Worm (Caenorhabditis elegans) whole organism, young adult: ENCODE data around the gene spig-5.
A peak's percentile ranks its signal among the peaks of the same experiment; 100 is the strongest.

Experiments used
- B0035.1 ChIP-seq: sonication (generic microtip); optimal IDR thresholded peaks from 2 replicates; lab custom pipeline; 2016; ENCODE audit warnings: missing genetic modification characterization, mild to moderate bottlenecking, missing compliant biosample characterization, missing genotype, missing genetic modification reagents
- B0336.3 ChIP-seq: fragments of 200-800 bp; sonication (Bioruptor generic); IDR thresholded peaks from 2 replicates; pipeline ENCODE4 v1.3.6; 2022; ENCODE audit warnings: missing genetic modification characterization, missing compliant biosample characterization
- C17E4.6 ChIP-seq: fragments of 200-800 bp; sonication (Bioruptor generic); IDR thresholded peaks from 2 replicates; pipeline ENCODE4 v1.3.6; 2022; ENCODE audit warnings: missing genetic modification reagents, missing genetic modification characterization, missing compliant biosample characterization
- F39B2.1 ChIP-seq: fragments of 200-800 bp; sonication (Bioruptor generic); IDR thresholded peaks from 2 replicates; pipeline ENCODE4 v1.3.6; 2022; ENCODE audit warnings: missing genetic modification reagents, missing genetic modification characterization, missing compliant biosample characterization
- F49E8.2 ChIP-seq: sonication (generic microtip); optimal IDR thresholded peaks from 3 replicates; lab custom pipeline; 2017; ENCODE audit warnings: missing genetic modification characterization, mild to moderate bottlenecking, missing compliant biosample characterization, antibody characterized with exemption, moderate library complexity; ENCODE audit not compliant: insufficient read depth
- F57A8.1 ChIP-seq: fragments of 200-800 bp; sonication (Bioruptor generic); optimal IDR thresholded peaks from 2 replicates; lab custom pipeline; 2018; ENCODE audit warnings: mild to moderate bottlenecking, missing genetic modification characterization, moderate library complexity, missing compliant biosample characterization
- F57C9.4 ChIP-seq: sonication (generic microtip); optimal IDR thresholded peaks from 2 replicates; lab custom pipeline; 2017; ENCODE audit warnings: mild to moderate bottlenecking, missing genetic modification characterization, missing compliant biosample characterization
- K12H6.12 ChIP-seq: fragments of 200-800 bp; sonication (Bioruptor generic); optimal IDR thresholded peaks from 2 replicates; lab custom pipeline; 2018; ENCODE audit warnings: mild to moderate bottlenecking, missing genetic modification characterization, missing compliant biosample characterization
- Y56A3A.18 ChIP-seq: fragments of 200-800 bp; sonication (Bioruptor generic); IDR thresholded peaks from 2 replicates; pipeline ENCODE4 v1.3.6; 2022; ENCODE audit warnings: missing genetic modification reagents, missing genetic modification characterization, missing compliant biosample characterization
- Y67H2A.10 ChIP-seq: fragments of 200-800 bp; sonication (Bioruptor generic); conservative IDR thresholded peaks from 2 replicates; pipeline ENCODE4 v1.3.6; 2022; ENCODE audit warnings: missing genetic modification reagents, missing genetic modification characterization, missing compliant biosample characterization
- akir-1 ChIP-seq: fragments of 200-800 bp; sonication (Bioruptor generic); optimal IDR thresholded peaks from 2 replicates; lab custom pipeline; 2018; ENCODE audit warnings: mild to moderate bottlenecking, missing genetic modification characterization, moderate library complexity, missing compliant biosample characterization
- aptf-2 ChIP-seq: fragments of 200-800 bp; sonication (Bioruptor generic); conservative IDR thresholded peaks from 2 replicates; pipeline ENCODE4 v1.3.6; 2022; ENCODE audit warnings: missing genetic modification reagents, missing genetic modification characterization, missing compliant biosample characterization
- aptf-3 ChIP-seq: fragments of 200-800 bp; sonication (Bioruptor generic); IDR thresholded peaks from 2 replicates; pipeline ENCODE4 v1.3.6; 2022; ENCODE audit warnings: missing genetic modification characterization, missing compliant biosample characterization
- attf-5 ChIP-seq: fragments of 200-800 bp; sonication (Bioruptor generic); optimal IDR thresholded peaks from 2 replicates; lab custom pipeline; 2018; ENCODE audit warnings: mild to moderate bottlenecking, missing genetic modification characterization, missing compliant biosample characterization
- attf-6 ChIP-seq: fragments of 200-800 bp; sonication (Bioruptor generic); IDR thresholded peaks from 2 replicates; pipeline ENCODE4 v1.3.6; 2022; ENCODE audit warnings: missing genetic modification reagents, missing genetic modification characterization, missing compliant biosample characterization
- bed-2 ChIP-seq: fragments of 200-800 bp; sonication (Bioruptor generic); IDR thresholded peaks from 2 replicates; pipeline ENCODE4 v1.3.6; 2022; ENCODE audit warnings: missing genetic modification reagents, missing genetic modification characterization, missing compliant biosample characterization
- ccch-3 ChIP-seq: fragments of 200-800 bp; sonication (Bioruptor generic); optimal IDR thresholded peaks from 2 replicates; lab custom pipeline; 2018; ENCODE audit warnings: mild to moderate bottlenecking, missing genetic modification characterization, missing compliant biosample characterization
- cebp-1 ChIP-seq, 2 experiments: fragments of 200-800 bp in 1 of 2; sonication (Bioruptor generic) in 1 of 2; sonication (generic microtip) in 1 of 2; IDR thresholded peaks in 1 of 2; optimal IDR thresholded peaks in 1 of 2; 2 replicates each; pipeline versions ENCODE4 v1.3.6 to Lab custom; 2017 to 2022; ENCODE audit warnings: missing compliant biosample characterization in 2 of 2, missing genetic modification characterization in 2 of 2, mild to moderate bottlenecking in 1 of 2, missing genetic modification reagents in 1 of 2, moderate library complexity in 1 of 2
- ceh-79 ChIP-seq: sonication (generic microtip); optimal IDR thresholded peaks from 2 replicates; lab custom pipeline; 2017; ENCODE audit warnings: mild to moderate bottlenecking, missing genetic modification characterization, missing compliant biosample characterization
- dpl-1 ChIP-seq: fragments of 150-350 bp; optimal IDR thresholded peaks from 2 replicates; lab custom pipeline; 2014; ENCODE audit warnings: missing biosample characterization, missing genetic modification reagents, missing genetic modification characterization
- efl-1 ChIP-seq: fragments of 150-350 bp; optimal IDR thresholded peaks from 2 replicates; lab custom pipeline; 2014; ENCODE audit warnings: missing biosample characterization, missing genetic modification reagents, missing genetic modification characterization
- egl-44 ChIP-seq: fragments of 200-800 bp; sonication (Bioruptor generic); IDR thresholded peaks from 2 replicates; pipeline ENCODE4 v1.3.6; 2022; ENCODE audit warnings: missing genetic modification reagents, missing genetic modification characterization, missing compliant biosample characterization
- egrh-3 ChIP-seq: fragments of 200-800 bp; sonication (Bioruptor generic); IDR thresholded peaks from 2 replicates; pipeline ENCODE4 v1.3.6; 2022; ENCODE audit warnings: missing genetic modification reagents, missing genetic modification characterization, missing compliant biosample characterization
- ets-4 ChIP-seq: fragments of 200-800 bp; sonication (Bioruptor generic); optimal IDR thresholded peaks from 2 replicates; lab custom pipeline; 2018; ENCODE audit warnings: mild to moderate bottlenecking, missing genetic modification characterization, missing compliant biosample characterization
- hlh-26 ChIP-seq: fragments of 200-800 bp; sonication (Bioruptor generic); conservative IDR thresholded peaks from 2 replicates; pipeline ENCODE4 v1.3.6; 2022; ENCODE audit warnings: missing genetic modification reagents, missing genetic modification characterization, missing compliant biosample characterization
- lag-1 ChIP-seq: fragments of 200-800 bp; sonication (Bioruptor generic); IDR thresholded peaks from 2 replicates; pipeline ENCODE4 v1.3.6; 2022; ENCODE audit warnings: missing genetic modification reagents, missing genetic modification characterization, missing compliant biosample characterization
- lin-26 ChIP-seq: fragments of 200-800 bp; sonication (Bioruptor generic); IDR thresholded peaks from 2 replicates; pipeline ENCODE4 v1.3.6; 2022; ENCODE audit warnings: missing genetic modification reagents, missing genetic modification characterization, missing compliant biosample characterization
- lin-35 ChIP-seq, 3 experiments: fragments of 150-350 bp in 2 of 3; sonication (generic microtip) in 1 of 3; optimal IDR thresholded peaks; 2 replicates each; lab custom pipeline; 2014 to 2018; ENCODE audit warnings: missing biosample characterization in 3 of 3, missing genetic modification characterization in 3 of 3, missing genetic modification reagents in 3 of 3
- lsy-27 ChIP-seq: sonication (generic microtip); optimal IDR thresholded peaks from 2 replicates; lab custom pipeline; 2017; ENCODE audit warnings: missing genetic modification characterization, mild to moderate bottlenecking, missing compliant biosample characterization, antibody characterized with exemption, missing genotype, borderline replicate concordance; ENCODE audit not compliant: insufficient read depth
- madf-3 ChIP-seq: fragments of 200-800 bp; sonication (Bioruptor generic); IDR thresholded peaks from 2 replicates; pipeline ENCODE4 v1.3.6; 2022; ENCODE audit warnings: missing genetic modification reagents, missing genetic modification characterization, missing compliant biosample characterization
- madf-6 ChIP-seq: fragments of 200-800 bp; sonication (Bioruptor generic); IDR thresholded peaks from 2 replicates; pipeline ENCODE4 v1.3.6; 2022; ENCODE audit warnings: missing genetic modification reagents, missing genetic modification characterization, missing compliant biosample characterization
- madf-8 ChIP-seq: fragments of 200-800 bp; sonication (Bioruptor generic); conservative IDR thresholded peaks from 2 replicates; pipeline ENCODE4 v1.3.6; 2022; ENCODE audit warnings: missing genetic modification reagents, missing genetic modification characterization, missing compliant biosample characterization
- nfya-2 ChIP-seq: fragments of 200-800 bp; sonication (Bioruptor generic); IDR thresholded peaks from 2 replicates; pipeline ENCODE4 v1.3.6; 2022; ENCODE audit warnings: missing genetic modification reagents, missing genetic modification characterization, missing compliant biosample characterization
- nhr-120 ChIP-seq: fragments of 200-800 bp; sonication (Bioruptor generic); IDR thresholded peaks from 2 replicates; pipeline ENCODE4 v1.3.6; 2022; ENCODE audit warnings: missing genetic modification characterization, missing compliant biosample characterization
- nhr-27 ChIP-seq: fragments of 200-800 bp; sonication (Bioruptor generic); optimal IDR thresholded peaks from 2 replicates; lab custom pipeline; 2018; ENCODE audit warnings: mild to moderate bottlenecking, missing genetic modification characterization, moderate library complexity, missing compliant biosample characterization
- nhr-90 ChIP-seq: sonication (generic microtip); optimal IDR thresholded peaks from 2 replicates; lab custom pipeline; 2016; ENCODE audit warnings: missing genotype, mild to moderate bottlenecking, missing genetic modification characterization, missing compliant biosample characterization
- repo-1 ChIP-seq: sonication (generic microtip); optimal IDR thresholded peaks from 2 replicates; lab custom pipeline; 2017; ENCODE audit warnings: mild to moderate bottlenecking, missing genetic modification characterization, missing compliant biosample characterization
- sea-2 ChIP-seq: fragments of 200-800 bp; sonication (Bioruptor generic); IDR thresholded peaks from 2 replicates; pipeline ENCODE4 v1.3.6; 2022; ENCODE audit warnings: missing genetic modification characterization, missing compliant biosample characterization
- sptf-2 ChIP-seq: fragments of 200-800 bp; sonication (Bioruptor generic); optimal IDR thresholded peaks from 2 replicates; lab custom pipeline; 2018; ENCODE audit warnings: mild to moderate bottlenecking, missing genetic modification characterization, missing compliant biosample characterization
- zim-3 ChIP-seq: sonication (generic microtip); optimal IDR thresholded peaks from 2 replicates; lab custom pipeline; 2017; ENCODE audit warnings: mild to moderate bottlenecking, missing genetic modification characterization, moderate library complexity, missing compliant biosample characterization
- ztf-28 ChIP-seq: fragments of 200-800 bp; sonication (Bioruptor generic); IDR thresholded peaks from 2 replicates; pipeline ENCODE4 v1.3.6; 2022; ENCODE audit warnings: missing genetic modification reagents, missing genetic modification characterization, missing compliant biosample characterization

Gene spig-5

DNA sequence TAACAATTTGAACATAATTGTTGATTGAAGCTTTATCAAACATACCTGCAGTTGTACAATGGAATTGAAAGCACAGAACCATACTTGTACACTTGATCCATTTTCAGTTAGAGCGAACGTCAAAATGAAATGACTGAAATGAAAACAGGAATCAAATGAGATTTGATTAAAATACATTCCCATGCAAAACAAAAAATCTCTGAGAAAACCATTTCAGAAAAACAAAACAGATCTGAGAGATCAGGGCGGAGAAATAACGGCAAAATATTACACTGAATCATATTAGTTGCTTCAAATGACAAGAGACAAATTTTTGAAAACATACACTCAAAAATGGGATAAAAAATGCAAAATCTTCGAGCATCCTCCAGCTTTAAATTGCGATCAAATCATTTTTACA, 28.5 kb upstream of the spig-5 start, which contains the start of gene srt-33:
Gene srt-33, minus strand, starts transcription at position 101 of the 400 bp plus-strand sequence.
- TF ChIP-seq egl-44 (GFP tag; lab: Robert Waterston, UW) (no peak), egrh-3 (GFP tag; lab: Robert Waterston, UW) (no peak), nhr-27 (tag; lab: Kevin White, UChicago) (no peak), B0336.3 (GFP tag; lab: Robert Waterston, UW) (no peak), repo-1 (tag; lab: Kevin White, UChicago) (no peak), attf-6 (GFP tag; lab: Robert Waterston, UW) (no peak), nhr-90 (tag; lab: Kevin White, UChicago) (no peak), ztf-28 (GFP tag; lab: Robert Waterston, UW) (no peak), B0035.1 (tag; lab: Kevin White, UChicago) (no peak), attf-5 (GFP tag; lab: Kevin White, UChicago) (no peak)

- TF ChIP-seq lin-35 (GFP tag; optimal IDR thresholded peaks at IDR 0.05; lab: Kevin White, UChicago) (no peak), nfya-2 (no peak), egrh-3 (GFP tag; lab: Robert Waterston, UW) (no peak), F49E8.2 (tag; lab: Kevin White, UChicago) (no peak), aptf-2 (GFP tag; lab: Robert Waterston, UW) (no peak), Y56A3A.18 (GFP tag; lab: Robert Waterston, UW) (no peak), madf-3 (GFP tag; lab: Robert Waterston, UW) (no peak), aptf-3 (no peak), sea-2 (GFP tag; lab: Robert Waterston, UW) (no peak), nhr-120 (GFP tag; lab: Robert Waterston, UW) (no peak), akir-1 (GFP tag; lab: Kevin White, UChicago) (no peak), zim-3 (tag; lab: Kevin White, UChicago) (no peak), lsy-27 (no peak)
- TF ChIP-seq, all 124 proteins: peak for 0
These were observed 26.0 kb upstream of the spig-5 start, which contains the start of the genes srt-74 and F40G12.9 for ce11 chrV:14282222-14282709. Gene srt-74, minus strand, starts transcription at chrV:14282322. Gene F40G12.9, plus strand, starts transcription at chrV:14282659.

DNA sequence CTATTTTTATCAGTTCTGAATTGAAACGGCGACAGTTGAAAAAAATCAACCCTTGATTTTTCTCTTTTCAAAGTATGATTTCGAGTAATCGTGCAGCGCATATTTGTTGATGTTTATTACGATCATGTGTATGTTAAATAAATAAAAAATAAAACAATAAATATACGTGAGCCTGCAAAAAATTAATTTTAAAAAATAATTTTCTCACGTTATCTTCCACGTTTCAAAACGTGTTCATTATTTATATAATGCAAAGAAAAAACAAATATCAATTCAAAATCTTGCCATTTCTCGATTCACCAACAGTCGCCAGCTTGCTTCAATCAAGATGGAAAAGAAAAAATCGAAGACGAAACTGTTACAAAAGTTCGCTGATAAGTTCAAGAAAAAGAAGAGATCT, 25.0 kb upstream of the spig-5 start, which contains the start of gene F40G12.10:
Gene F40G12.10, plus strand, starts transcription at position 301 of the 400 bp plus-strand sequence.
- TF ChIP-seq K12H6.12 (tag; lab: Kevin White, UChicago) (no peak), cebp-1 (GFP tag; IDR thresholded peaks at IDR 0.05; lab: Robert Waterston, UW) (no peak), cebp-1 (tag; optimal IDR thresholded peaks at IDR 0.05; lab: Kevin White, UChicago) (no peak), lin-35 (GFP tag; optimal IDR thresholded peaks at IDR 0.05; lab: Kevin White, UChicago) (no peak), Y56A3A.18 (GFP tag; lab: Robert Waterston, UW) (no peak), F57A8.1 (GFP tag; lab: Kevin White, UChicago) (no peak), dpl-1 (GFP tag; lab: Kevin White, UChicago) (no peak), hlh-26 (no peak), aptf-3 (no peak), F57C9.4 (tag; lab: Kevin White, UChicago) (no peak), lin-26 (GFP tag; lab: Robert Waterston, UW) (no peak), lag-1 (GFP tag; lab: Robert Waterston, UW) (no peak)

ce11 chrV:14285803-14286202, 22.5 kb upstream of the spig-5 start, which contains the start of gene F40G12.11:
Gene F40G12.11, plus strand, starts transcription at chrV:14286171.
- peak; percentile 34 for TF ChIP-seq dpl-1 (GFP tag; lab: Kevin White, UChicago)
- TF ChIP-seq efl-1 = peak; percentile 78
- TF ChIP-seq aptf-2 (GFP tag; lab: Robert Waterston, UW) = no peak
- TF ChIP-seq madf-6 (GFP tag; lab: Robert Waterston, UW) = peak; percentile 52; the same call in 1 of the 2 replicates
- no peak for TF ChIP-seq ccch-3 (GFP tag; lab: Kevin White, UChicago)
- TF ChIP-seq ets-4 (GFP tag; lab: Kevin White, UChicago) = no peak
- TF ChIP-seq Y67H2A.10 (GFP tag; lab: Robert Waterston, UW) = no peak
- 0 out of 2 replicates have a peak, but pooled peaks have one; percentile 18 for TF ChIP-seq madf-8 (GFP tag; lab: Robert Waterston, UW)
- no peak for TF ChIP-seq ceh-79 (tag; lab: Kevin White, UChicago)
- no peak for TF ChIP-seq sptf-2 (GFP tag; lab: Kevin White, UChicago)
- no peak for TF ChIP-seq F39B2.1 (GFP tag; lab: Robert Waterston, UW)
- no peak for TF ChIP-seq C17E4.6 (GFP tag; lab: Robert Waterston, UW)
- no peak for TF ChIP-seq bed-2 (GFP tag; lab: Robert Waterston, UW)
- TF ChIP-seq repo-1 (tag; lab: Kevin White, UChicago) = no peak
